Worm (Caenorhabditis elegans) whole organism, young adult: Measurements from ENCODE around the gene T20G5.8.
"Not testable (repeated sequence)": the region's sequence is repeated elsewhere in the genome, so short reads cannot be mapped to it uniquely, and the experiment has no call there.

Source experiments
- C17E4.6 ChIP-seq: fragments of 200-800 bp; sonication (Bioruptor generic); IDR thresholded peaks from 2 replicates; pipeline ENCODE4 v1.3.6; 2022; ENCODE audit warnings: missing genetic modification reagents, missing genetic modification characterization, missing compliant biosample characterization
- F23B12.7 ChIP-seq: sonication (generic microtip); optimal IDR thresholded peaks from 2 replicates; lab custom pipeline; 2017; ENCODE audit warnings: missing genetic modification characterization, mild to moderate bottlenecking, missing compliant biosample characterization, antibody characterized with exemption, moderate library complexity; ENCODE audit not compliant: insufficient read depth
- F33H1.4 ChIP-seq: fragments of 200-800 bp; sonication (Bioruptor generic); IDR thresholded peaks from 2 replicates; pipeline ENCODE4 v1.3.6; 2022; ENCODE audit warnings: missing genetic modification reagents, missing genetic modification characterization, missing compliant biosample characterization
- cebp-1 ChIP-seq, 2 experiments: fragments of 200-800 bp in 1 of 2; sonication (Bioruptor generic) in 1 of 2; sonication (generic microtip) in 1 of 2; IDR thresholded peaks in 1 of 2; optimal IDR thresholded peaks in 1 of 2; 2 replicates each; pipeline versions ENCODE4 v1.3.6 to Lab custom; 2017 to 2022; ENCODE audit warnings: missing compliant biosample characterization in 2 of 2, missing genetic modification characterization in 2 of 2, mild to moderate bottlenecking in 1 of 2, missing genetic modification reagents in 1 of 2, moderate library complexity in 1 of 2
- ceh-27 ChIP-seq: fragments of 200-800 bp; sonication (Bioruptor generic); optimal IDR thresholded peaks from 2 replicates; lab custom pipeline; 2018; ENCODE audit warnings: mild to moderate bottlenecking, missing genetic modification characterization, moderate library complexity, missing compliant biosample characterization
- dpff-1 ChIP-seq: sonication (generic microtip); optimal IDR thresholded peaks from 2 replicates; lab custom pipeline; 2017; ENCODE audit warnings: mild to moderate bottlenecking, missing genetic modification characterization, missing compliant biosample characterization
- dpl-1 ChIP-seq: fragments of 150-350 bp; optimal IDR thresholded peaks from 2 replicates; lab custom pipeline; 2014; ENCODE audit warnings: missing biosample characterization, missing genetic modification reagents, missing genetic modification characterization
- egl-44 ChIP-seq: fragments of 200-800 bp; sonication (Bioruptor generic); IDR thresholded peaks from 2 replicates; pipeline ENCODE4 v1.3.6; 2022; ENCODE audit warnings: missing genetic modification reagents, missing genetic modification characterization, missing compliant biosample characterization
- fkh-3 ChIP-seq: sonication (generic microtip); optimal IDR thresholded peaks from 2 replicates; lab custom pipeline; 2016; ENCODE audit warnings: mild to moderate bottlenecking, missing genetic modification characterization, missing compliant biosample characterization
- unc-130 ChIP-seq: sonication (generic microtip); optimal IDR thresholded peaks from 2 replicates; lab custom pipeline; 2016; ENCODE audit warnings: missing genetic modification reagents, missing genetic modification characterization, missing compliant biosample characterization
- zfh-2 ChIP-seq: fragments of 200-800 bp; sonication (Bioruptor generic); conservative IDR thresholded peaks from 2 replicates; pipeline ENCODE4 v1.3.6; 2022; ENCODE audit warnings: missing genetic modification reagents, missing genetic modification characterization, missing compliant biosample characterization

DNA sequence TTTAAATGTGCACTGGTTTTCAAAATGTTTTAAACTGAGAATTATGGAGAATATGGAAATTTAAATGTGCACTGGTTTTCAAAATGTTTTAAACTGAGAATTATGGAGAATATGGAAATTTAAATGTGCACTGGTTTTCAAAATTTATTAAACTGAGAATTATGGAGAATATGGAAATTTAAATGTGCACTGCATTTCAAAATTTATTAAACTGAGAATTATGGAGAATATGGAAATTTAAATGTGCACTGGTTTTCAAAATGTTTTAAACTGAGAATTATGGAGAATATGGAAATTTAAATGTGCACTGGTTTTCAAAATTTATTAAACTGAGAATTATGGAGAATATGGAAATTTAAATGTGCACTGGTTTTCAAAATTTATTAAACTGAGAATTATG is 25.9 kb downstream of the T20G5.8 start:
- not testable (repeated sequence) for TF ChIP-seq F33H1.4 (GFP tag; lab: Robert Waterston, UW); unc-130 (GFP tag; lab: Kevin White, UChicago); fkh-3; zfh-2 (GFP tag; lab: Robert Waterston, UW); ceh-27 (GFP tag; lab: Kevin White, UChicago); cebp-1 (GFP tag; IDR thresholded peaks at IDR 0.05; lab: Robert Waterston, UW); cebp-1 (tag; optimal IDR thresholded peaks at IDR 0.05; lab: Kevin White, UChicago); dpl-1; dpff-1 (tag; lab: Kevin White, UChicago); egl-44 (GFP tag; lab: Robert Waterston, UW); F23B12.7; C17E4.6 (GFP tag; lab: Robert Waterston, UW)
